Worm (Caenorhabditis elegans) whole organism, early embryonic: Measurements from ENCODE around the gene mdt-28.

Experiments
- ama-1 ChIP-seq: fragments of 150-350 bp; optimal IDR thresholded peaks from 2 replicates; lab custom pipeline; 2014
- tra-4 ChIP-seq: sonication (generic microtip); optimal IDR thresholded peaks from 2 replicates; lab custom pipeline; 2017; ENCODE audit warnings: missing genetic modification characterization, missing compliant biosample characterization

DNA sequence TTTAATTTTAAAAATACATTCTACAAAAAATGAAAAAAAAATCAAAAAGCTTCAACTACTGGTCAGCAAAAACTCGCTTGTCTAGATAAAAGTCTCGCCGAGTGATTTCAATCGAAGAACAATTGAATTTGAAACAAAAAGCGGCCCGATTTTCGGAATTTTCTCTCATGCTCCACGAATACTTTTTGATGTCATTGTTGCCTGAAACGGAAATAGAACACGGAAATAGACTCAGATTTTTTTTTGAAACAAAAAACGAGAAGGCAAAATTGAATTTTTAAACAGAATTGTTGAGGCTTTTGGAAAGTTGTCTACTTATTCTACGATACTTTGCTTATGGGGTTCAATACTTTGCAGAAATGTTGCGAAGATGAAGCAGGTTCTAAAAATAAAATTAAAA, 11.7 kb downstream of the mdt-28 start:
- TF ChIP-seq ama-1 (lab: Kevin White, UChicago), result no peak
- no peak for TF ChIP-seq tra-4 (tag; lab: Kevin White, UChicago)
